Worm (Caenorhabditis elegans) whole organism, L4 larva: ENCODE measurements around the gene nep-26.

Experiments used
- F26F4.8 ChIP-seq: fragments of 200-800 bp; sonication (Bioruptor generic); conservative IDR thresholded peaks from 2 replicates; pipeline ENCODE4 v1.3.6; 2022; ENCODE audit warnings: missing genetic modification characterization, missing compliant biosample characterization
- aly-2 ChIP-seq: sonication (generic microtip); optimal IDR thresholded peaks from 2 replicates; lab custom pipeline; 2018; ENCODE audit warnings: missing biosample characterization, missing genetic modification characterization
- ama-1 ChIP-seq: fragments of 150-350 bp; optimal IDR thresholded peaks from 2 replicates; lab custom pipeline; 2014; ENCODE audit warnings: inconsistent platforms, mixed read lengths
- dmd-9 ChIP-seq: fragments of 200-800 bp; sonication (Bioruptor generic); IDR thresholded peaks from 2 replicates; pipeline ENCODE4 v1.3.6; 2022; ENCODE audit warnings: missing genetic modification reagents, missing genetic modification characterization, missing compliant biosample characterization
- nhr-237 ChIP-seq: sonication (generic microtip); optimal IDR thresholded peaks from 2 replicates; lab custom pipeline; 2017; ENCODE audit warnings: missing biosample characterization, missing genetic modification characterization
- nhr-76 ChIP-seq: fragments of 150-350 bp; optimal IDR thresholded peaks from 2 replicates; lab custom pipeline; 2014; ENCODE audit warnings: missing biosample characterization, missing genetic modification characterization
- nhr-77 ChIP-seq: fragments of 150-350 bp; optimal IDR thresholded peaks from 2 replicates; lab custom pipeline; 2014; ENCODE audit warnings: missing biosample characterization, missing genetic modification characterization
- pha-4 ChIP-seq, 2 experiments: fragments of 150-350 bp in 1 of 2; fragments of 200-800 bp in 1 of 2; sonication (Bioruptor generic) in 1 of 2; IDR thresholded peaks in 1 of 2; optimal IDR thresholded peaks in 1 of 2; 2 replicates each; pipeline versions ENCODE4 v1.3.6 to Lab custom; 2014 to 2022; ENCODE audit warnings: missing genetic modification characterization in 2 of 2, missing genetic modification reagents in 2 of 2, missing biosample characterization in 1 of 2, missing compliant biosample characterization in 1 of 2
- rbr-2 ChIP-seq: sonication (generic microtip); optimal IDR thresholded peaks from 2 replicates; lab custom pipeline; 2016; ENCODE audit warnings: missing genotype, missing genetic modification characterization, missing compliant biosample characterization
- spr-1 ChIP-seq: sonication (generic microtip); optimal IDR thresholded peaks from 2 replicates; lab custom pipeline; 2016; ENCODE audit warnings: mild to moderate bottlenecking, missing genetic modification characterization, missing compliant biosample characterization
- zip-11 ChIP-seq: fragments of 200-800 bp; sonication (Bioruptor generic); IDR thresholded peaks from 2 replicates; pipeline ENCODE4 v1.3.6; 2022; ENCODE audit warnings: missing genetic modification characterization, missing compliant biosample characterization

DNA sequence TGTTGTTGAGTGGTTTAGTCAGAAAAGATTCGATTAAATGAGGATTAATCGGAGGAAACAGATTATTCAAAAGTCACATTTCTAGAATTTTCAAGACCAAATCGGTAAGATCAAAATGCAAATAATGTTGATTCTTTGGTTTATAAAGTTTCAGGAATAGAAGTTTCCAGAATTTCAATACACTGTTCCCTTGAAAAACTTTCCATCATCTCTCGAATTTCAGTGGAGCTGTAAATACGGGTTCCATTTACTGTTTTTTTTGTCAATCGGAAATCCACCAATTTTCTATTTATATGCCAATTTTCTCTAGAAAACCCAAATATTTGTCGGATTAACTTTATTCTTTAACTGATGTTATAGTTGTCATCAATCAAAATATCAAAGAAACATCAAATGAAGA lies 16.8 kb downstream of the nep-26 start:
- no peak for TF ChIP-seq pha-4 (GFP tag; IDR thresholded peaks at IDR 0.05; lab: Robert Waterston, UW)
- TF ChIP-seq pha-4 (tag; optimal IDR thresholded peaks at IDR 0.05; lab: Kevin White, UChicago) = no peak
- no peak for TF ChIP-seq nhr-77 (tag; lab: Kevin White, UChicago)
- no peak for TF ChIP-seq spr-1 (tag; lab: Kevin White, UChicago)
- no peak for TF ChIP-seq F26F4.8 (GFP tag; lab: Robert Waterston, UW)
- TF ChIP-seq zip-11 = no peak
- TF ChIP-seq dmd-9 (GFP tag; lab: Robert Waterston, UW) = no peak
- TF ChIP-seq ama-1 (lab: Kevin White, UChicago) = no peak
- TF ChIP-seq nhr-76 (tag; lab: Kevin White, UChicago) = no peak
- TF ChIP-seq aly-2 (tag; lab: Kevin White, UChicago) = no peak
- TF ChIP-seq nhr-237 (tag; lab: Kevin White, UChicago) = no peak
- TF ChIP-seq rbr-2 (tag; lab: Kevin White, UChicago) = no peak
